Worm (Caenorhabditis elegans): Measurements from ENCODE around the gene C53D6.11.

C53D6.11 gene

DNA sequence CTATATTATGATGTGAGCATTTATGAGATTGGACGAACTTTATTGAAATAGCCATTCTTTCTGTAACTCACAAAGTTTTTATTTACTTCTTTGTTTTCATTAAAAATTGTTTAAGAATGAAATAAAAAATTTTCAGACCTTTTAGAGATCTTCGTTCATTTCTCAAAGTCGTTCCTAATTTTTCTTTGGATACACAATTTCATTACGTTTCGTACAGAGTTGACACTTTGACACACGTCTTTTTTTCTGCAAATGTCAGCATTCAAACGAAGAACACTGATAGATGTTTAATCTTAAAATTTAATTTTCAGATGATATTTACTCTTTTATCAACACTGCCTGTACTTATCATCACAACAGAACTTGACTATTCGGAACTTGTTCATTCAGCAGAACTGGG lies 6.1 kb downstream of the C53D6.11 start, which contains the start of gene acc-2:
acc-2 (plus strand) TSS at position 301 of the 400 bp plus-strand sequence.
- TF ChIP-seq lsy-12 (tag; optimal IDR thresholded peaks at IDR 0.05) = no peak
- TF ChIP-seq jun-1 (tag; optimal IDR thresholded peaks at IDR 0.05) = no peak
- no peak for TF ChIP-seq egl-5 (tag; optimal IDR thresholded peaks at IDR 0.05)
- no peak for TF ChIP-seq fkh-2 (tag; optimal IDR thresholded peaks at IDR 0.05)

DNA sequence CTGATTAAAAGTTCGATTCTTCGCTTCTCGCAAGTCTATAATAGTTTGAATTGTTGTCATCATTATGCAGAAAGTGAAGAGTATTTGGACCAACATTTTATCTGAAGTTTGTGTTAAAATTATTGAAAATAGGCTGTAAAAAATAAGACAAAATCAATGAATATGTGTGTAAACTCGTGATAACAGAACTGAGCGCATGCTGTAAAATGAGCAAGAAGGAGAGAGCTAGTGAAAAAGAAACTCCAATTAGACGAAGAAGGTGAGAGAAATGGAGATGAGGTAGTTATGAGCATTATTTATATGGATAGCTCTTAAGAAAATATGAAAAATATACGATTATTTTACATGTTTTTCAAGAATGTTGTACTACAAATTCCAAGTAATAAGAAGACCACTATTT lies 10.5 kb downstream of the C53D6.11 start, which contains the start of gene C53D6.4:
C53D6.4 (minus strand) TSS at position 101 of the 400 bp plus-strand sequence.
- TF ChIP-seq ZK546.5 (tag; optimal IDR thresholded peaks at IDR 0.05) = no peak

DNA sequence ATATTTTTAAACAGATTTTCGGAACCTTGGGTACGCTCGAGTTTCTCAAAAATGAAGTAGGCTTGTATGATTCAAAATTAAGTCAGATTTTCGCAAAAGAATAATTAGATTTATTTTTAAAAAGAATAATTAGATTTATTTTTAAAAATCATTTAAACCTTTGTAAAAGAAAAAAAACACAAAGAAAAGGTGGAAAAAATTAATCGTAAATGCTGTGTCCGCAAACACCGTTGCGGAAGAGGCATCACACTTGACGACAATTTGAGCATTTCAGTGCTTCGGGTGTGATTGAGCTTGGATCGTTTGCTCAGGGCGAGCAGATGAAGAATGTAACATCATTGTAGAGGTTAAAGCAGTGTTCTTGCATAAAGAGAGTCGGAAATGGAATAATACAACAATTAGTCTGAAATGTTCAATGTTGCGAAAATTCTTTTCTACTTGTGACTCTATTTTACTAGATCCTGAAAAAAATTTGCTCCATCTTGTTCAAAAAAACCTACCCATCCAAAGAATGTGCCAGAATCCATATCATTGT lies 10.9 kb downstream of the C53D6.11 start:
- TF ChIP-seq pha-4 (tag; optimal IDR thresholded peaks at IDR 0.05) = peak; percentile 36
- no peak for TF ChIP-seq ceh-28 (tag; optimal IDR thresholded peaks at IDR 0.05)

DNA sequence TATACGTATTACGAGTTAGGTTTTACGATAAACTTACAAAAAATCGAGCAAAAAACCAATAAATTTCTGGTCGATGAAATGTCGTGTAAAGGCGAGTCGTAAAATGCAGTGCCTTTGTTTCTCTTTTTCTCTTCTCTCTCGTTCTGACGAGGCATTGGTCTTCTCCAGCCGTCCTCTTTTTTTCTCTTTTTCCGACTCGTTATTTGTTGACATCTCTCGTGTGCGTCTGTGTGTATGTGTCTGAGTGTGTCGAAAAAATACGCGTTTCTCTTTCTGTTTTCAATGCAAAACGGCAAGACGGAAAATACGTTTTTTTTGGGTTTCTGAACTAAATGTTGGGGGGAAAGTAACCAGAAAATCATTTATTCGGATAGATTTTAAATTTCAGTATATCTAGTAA lies 22.2 kb downstream of the C53D6.11 start, which contains the start of gene C53D6.6:
C53D6.6 (minus strand) TSS at position 118 of the 400 bp plus-strand sequence.
- TF ChIP-seq pha-4 (tag; optimal IDR thresholded peaks at IDR 0.05) (peak; percentile 90), ceh-9 (tag; optimal IDR thresholded peaks at IDR 0.05) (no peak), nfya-1 (tag; optimal IDR thresholded peaks at IDR 0.05; ENCODE audit: insufficient read depth) (peak; percentile 50)

DNA sequence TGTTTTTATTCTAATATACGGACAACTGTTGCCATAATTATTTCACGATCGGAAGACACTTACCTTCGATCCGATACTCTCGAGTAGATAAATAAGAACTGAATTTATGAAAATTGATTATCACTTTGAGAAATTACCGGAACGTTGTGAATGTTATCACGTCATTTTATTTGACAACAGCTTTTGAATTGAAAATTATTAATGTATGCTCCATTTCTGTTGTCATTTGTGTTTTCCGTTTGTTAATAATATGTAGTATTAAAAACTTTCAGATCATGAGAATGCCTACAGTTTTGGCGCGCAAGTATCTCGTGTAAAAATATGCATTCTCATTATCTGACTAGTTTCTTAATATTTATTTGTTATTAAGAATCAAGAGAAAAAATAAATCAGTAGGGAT lies 24.0 kb downstream of the C53D6.11 start, which contains the start of gene C53D6.10:
C53D6.10 (minus strand) TSS at position 101 of the 400 bp plus-strand sequence.
- TF ChIP-seq lsy-12 (tag; optimal IDR thresholded peaks at IDR 0.05) (no peak), nfya-1 (tag; optimal IDR thresholded peaks at IDR 0.05; ENCODE audit: insufficient read depth) (no peak), daf-12 (tag; optimal IDR thresholded peaks at IDR 0.05) (no peak), ceh-9 (tag; optimal IDR thresholded peaks at IDR 0.05) (no peak)

DNA sequence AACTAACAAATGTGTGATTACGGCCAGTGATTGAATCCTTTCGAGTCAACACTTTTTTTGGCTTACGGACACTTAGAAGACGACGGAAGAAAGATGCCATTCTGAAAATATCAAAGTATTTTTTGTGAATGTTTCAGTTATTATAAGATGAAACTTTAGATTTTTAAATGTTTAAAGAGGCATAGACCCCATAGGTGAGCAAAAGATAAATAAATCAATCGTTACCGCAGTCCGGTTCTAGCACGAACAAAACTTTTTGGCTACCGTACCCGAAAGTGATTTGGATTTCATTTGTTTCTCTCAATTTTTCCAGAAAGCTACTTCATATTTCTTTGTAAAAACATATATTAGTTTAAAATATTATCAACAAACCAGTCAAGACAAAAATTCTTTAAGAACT lies 26.7 kb downstream of the C53D6.11 start, which contains the start of gene C53D6.7:
C53D6.7 (minus strand) TSS at position 101 of the 400 bp plus-strand sequence.
- TF ChIP-seq nhr-67 (tag; optimal IDR thresholded peaks at IDR 0.05) (no peak), elt-2 (tag; optimal IDR thresholded peaks at IDR 0.05) (no peak), snpc-4 (tag; optimal IDR thresholded peaks at IDR 0.05) (no peak), ztf-11 (tag; optimal IDR thresholded peaks at IDR 0.05) (no peak), fos-1 (tag; optimal IDR thresholded peaks at IDR 0.05) (no peak), elt-1 (tag; optimal IDR thresholded peaks at IDR 0.05) (no peak), nhr-11 (tag; optimal IDR thresholded peaks at IDR 0.05) (no peak), pqm-1 (tag; optimal IDR thresholded peaks at IDR 0.05) (no peak), ceh-82 (tag; optimal IDR thresholded peaks at IDR 0.05) (no peak), mdl-1 (tag; optimal IDR thresholded peaks at IDR 0.05) (no peak), unc-62 (GFP tag; optimal IDR thresholded peaks at IDR 0.05) (no peak), tbx-2 (tag; optimal IDR thresholded peaks at IDR 0.05) (no peak), aly-2 (tag; optimal IDR thresholded peaks at IDR 0.05) (no peak)

DNA sequence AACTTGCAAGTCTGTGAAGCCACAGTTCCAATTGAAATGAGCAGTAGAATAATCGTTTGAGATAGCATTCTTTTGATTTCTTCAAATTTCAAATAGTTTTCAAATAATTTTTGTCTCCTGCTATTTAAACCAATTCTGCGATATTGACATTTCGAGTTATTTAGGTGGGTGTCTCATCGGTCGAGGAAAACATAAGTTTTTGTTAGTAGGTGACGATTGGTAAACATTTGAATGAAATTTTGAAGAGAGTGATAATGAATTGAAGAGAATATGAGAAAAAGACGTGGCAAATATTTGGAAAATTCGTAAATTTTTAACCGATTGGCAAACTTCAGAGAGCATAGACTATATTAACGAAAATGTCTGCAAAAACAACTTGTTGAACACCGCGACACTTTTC lies 30.0 kb downstream of the C53D6.11 start, which contains the start of gene Y73F4A.3:
Y73F4A.3 (minus strand) TSS at position 101 of the 400 bp plus-strand sequence.
- TF ChIP-seq nhr-77 (tag; optimal IDR thresholded peaks at IDR 0.05) (no peak), pha-4 (tag; optimal IDR thresholded peaks at IDR 0.05) (peak; percentile 62)

DNA sequence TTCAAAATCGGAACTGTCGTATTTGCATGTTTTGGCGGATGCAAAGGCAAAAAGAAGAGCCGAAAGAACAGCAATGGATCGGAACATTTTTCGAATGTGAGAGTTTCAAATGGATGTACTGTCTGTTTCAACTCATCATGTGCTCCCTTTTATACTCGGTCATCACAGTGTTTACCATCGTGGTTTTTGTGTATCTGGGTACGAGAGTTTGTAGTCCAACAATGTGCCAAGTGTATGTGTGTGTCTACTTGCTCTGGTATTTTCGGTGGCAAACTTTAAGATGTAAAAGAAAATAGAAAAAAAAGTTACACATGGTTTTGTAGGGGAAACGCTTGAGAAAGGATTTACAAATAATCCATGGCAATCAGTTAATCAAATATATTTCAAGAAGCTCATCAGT lies 32.8 kb downstream of the C53D6.11 start, which contains the start of gene Y73F4A.2:
Y73F4A.2 (minus strand) TSS at position 124 of the 400 bp plus-strand sequence.
- no peak for TF ChIP-seq lin-15B (tag; optimal IDR thresholded peaks at IDR 0.05)
- TF ChIP-seq nfya-1 (tag; optimal IDR thresholded peaks at IDR 0.05; ENCODE audit: insufficient read depth) = no peak
- TF ChIP-seq nhr-28 (tag; optimal IDR thresholded peaks at IDR 0.05) = no peak
- TF ChIP-seq mdl-1 (tag; optimal IDR thresholded peaks at IDR 0.05) = no peak
- peak; percentile 86 for TF ChIP-seq pha-4 (tag; optimal IDR thresholded peaks at IDR 0.05)
